Fruit fly (Drosophila melanogaster): ENCODE results near the gene rdx.

rdx gene

DNA sequence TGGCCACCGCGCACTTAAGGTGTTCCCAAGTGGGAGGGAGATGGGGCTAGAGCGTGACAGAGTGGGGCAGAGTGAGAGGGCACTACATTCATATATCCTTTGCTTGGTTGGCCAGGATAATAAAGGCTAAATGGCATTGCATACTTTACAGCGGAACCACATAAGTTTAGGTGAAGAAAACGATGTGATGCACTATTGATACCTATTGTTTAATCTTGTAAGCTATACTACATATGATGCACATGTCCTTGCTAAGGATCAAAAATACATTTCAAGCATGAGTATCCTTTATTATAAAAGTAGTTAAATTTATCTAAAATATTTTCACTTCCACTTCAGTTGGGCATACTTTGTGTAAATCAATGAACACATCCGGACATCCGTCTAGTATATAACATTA, 9.2 kb upstream of the rdx start (continued):
- TF ChIP-seq Sin3A (optimal IDR thresholded peaks at IDR 0.05) (no peak), slou (GFP tag; optimal IDR thresholded peaks at IDR 0.05) (no peak), CG10366 (GFP tag; IDR thresholded peaks at IDR 0.05) (peak; percentile 39), HmgZ (tag; optimal IDR thresholded peaks at IDR 0.05) (no peak), chif (GFP tag; optimal IDR thresholded peaks at IDR 0.05) (peak in 1 of 2 experiments; percentile 11), al (GFP tag; IDR thresholded peaks at IDR 0.05) (no peak), maf-S (GFP tag; optimal IDR thresholded peaks at IDR 0.05) (no peak), CG4820 (GFP tag; optimal IDR thresholded peaks at IDR 0.05) (no peak), Med (GFP tag) (peak; percentile 82), br (optimal IDR thresholded peaks at IDR 0.05) (no peak), BEAF-32 (GFP tag; optimal IDR thresholded peaks at IDR 0.05) (no peak), CG10209 (GFP tag; optimal IDR thresholded peaks at IDR 0.05) (peak; percentile 13), Mrtf (GFP tag; IDR thresholded peaks at IDR 0.05) (peak; percentile 48; the same call in 1 of the 3 replicates), CG6791 (GFP tag; IDR thresholded peaks at IDR 0.05; ENCODE audit: partially characterized antibody) (no peak), CG1233 (GFP tag; optimal IDR thresholded peaks at IDR 0.05) (no peak), CG16815 (GFP tag; optimal IDR thresholded peaks at IDR 0.05) (no peak), CG6683 (GFP tag; optimal IDR thresholded peaks at IDR 0.05) (no peak), CHES-1-like (GFP tag; optimal IDR thresholded peaks at IDR 0.05) (no peak), CG12942 (GFP tag; optimal IDR thresholded peaks at IDR 0.05) (no peak), gem (tag; optimal IDR thresholded peaks at IDR 0.05) (peak; percentile 50), pb (GFP tag; optimal IDR thresholded peaks at IDR 0.05) (no peak), Ravus (GFP tag; IDR thresholded peaks at IDR 0.05) (no peak), dpn (GFP tag; optimal IDR thresholded peaks at IDR 0.05) (peak in 1 of 2 experiments; percentile 1), CG17802 (tag; optimal IDR thresholded peaks at IDR 0.05) (no peak), CG31224 (GFP tag; IDR thresholded peaks at IDR 0.05) (no peak), CG4730 (GFP tag; IDR thresholded peaks at IDR 0.05) (no peak), tup (GFP tag; optimal IDR thresholded peaks at IDR 0.05) (no peak), wek (GFP tag; optimal IDR thresholded peaks at IDR 0.05) (no peak), ato (GFP tag; IDR thresholded peaks at IDR 0.05; ENCODE audit: partially characterized antibody) (no peak), tna (GFP tag; IDR thresholded peaks at IDR 0.05; ENCODE audit: partially characterized antibody) (no peak), CG12769 (tag; optimal IDR thresholded peaks at IDR 0.05) (peak; percentile 58), CG8089 (GFP tag; optimal IDR thresholded peaks at IDR 0.05) (no peak), CG3847 (GFP tag; IDR thresholded peaks at IDR 0.05) (no peak), odd (GFP tag; optimal IDR thresholded peaks at IDR 0.05) (no peak), CG13287 (GFP tag; IDR thresholded peaks at IDR 0.05; ENCODE audit: partially characterized antibody) (no peak), btn (GFP tag; optimal IDR thresholded peaks at IDR 0.05) (no peak), CG7372 (GFP tag; IDR thresholded peaks at IDR 0.05) (no peak), CG1024 (GFP tag; IDR thresholded peaks at IDR 0.05) (no peak), croc (GFP tag; conservative IDR thresholded peaks at IDR 0.05) (no peak), dan (GFP tag; IDR thresholded peaks at IDR 0.05) (no peak), gt (GFP tag; IDR thresholded peaks at IDR 0.05) (no peak), CG10959 (GFP tag; IDR thresholded peaks at IDR 0.05) (no peak), CG32532 (GFP tag; IDR thresholded peaks at IDR 0.05) (peak; percentile 49), gsb-n (tag; optimal IDR thresholded peaks at IDR 0.05) (peak; percentile 24), Adf1 (GFP tag; IDR thresholded peaks at IDR 0.05) (no peak), CG12155 (GFP tag; optimal IDR thresholded peaks at IDR 0.05) (peak; percentile 0), nerfin-1 (tag; optimal IDR thresholded peaks at IDR 0.05) (no peak), CG6272 (GFP tag; IDR thresholded peaks at IDR 0.05) (no peak), Sry-β (GFP tag; optimal IDR thresholded peaks at IDR 0.05) (no peak), gcm2 (GFP tag; optimal IDR thresholded peaks at IDR 0.05) (no peak), CG8765 (GFP tag; IDR thresholded peaks at IDR 0.05) (0 out of 2 replicates have a peak, but pooled peaks have one; percentile 55), da (GFP tag; optimal IDR thresholded peaks at IDR 0.05) (no peak), cwo (GFP tag; optimal IDR thresholded peaks at IDR 0.05) (no peak)

All from whole organism, embryonic.